Fruit fly (Drosophila melanogaster) whole organism, embryonic: Measurements from ENCODE around the gene Cpr64Ad.

ENCODE experiments used
- Ada2b ChIP-seq: fragments of 200-800 bp; sonication (Bioruptor generic); IDR thresholded peaks from 2 replicates; pipeline ENCODE4 v1.3.6; 2022; ENCODE audit warnings: missing biosample characterization, missing genetic modification characterization
- CG10267 ChIP-seq: fragments of 200-800 bp; sonication (Bioruptor generic); optimal IDR thresholded peaks from 2 replicates; lab custom pipeline; 2018; ENCODE audit warnings: missing biosample characterization, mild to moderate bottlenecking, missing genetic modification characterization, moderate library complexity
- CG10321 ChIP-seq: fragments of 200-800 bp; sonication (Bioruptor generic); IDR thresholded peaks from 2 replicates; pipeline ENCODE4 v1.3.6; 2022; ENCODE audit warnings: missing biosample characterization, missing genetic modification characterization
- CG10543 ChIP-seq: fragments of 200-800 bp; sonication (Bioruptor generic); optimal IDR thresholded peaks from 3 replicates; lab custom pipeline; 2017; ENCODE audit warnings: missing biosample characterization, mild to moderate bottlenecking, missing genetic modification characterization, moderate library complexity
- CG11093 ChIP-seq: fragments of 200-800 bp; sonication (Bioruptor generic); IDR thresholded peaks from 3 replicates; pipeline ENCODE4 v1.3.6; 2022; ENCODE audit warnings: missing biosample characterization, missing genetic modification characterization
- CG11398 ChIP-seq: fragments of 200-800 bp; sonication (Bioruptor generic); optimal IDR thresholded peaks from 2 replicates; lab custom pipeline; 2016; ENCODE audit warnings: missing biosample characterization, missing genetic modification characterization
- CG13296 ChIP-seq: fragments of 200-800 bp; sonication (Bioruptor generic); optimal IDR thresholded peaks from 3 replicates; lab custom pipeline; 2018; ENCODE audit warnings: missing biosample characterization, mild to moderate bottlenecking, missing genetic modification characterization
- CG13894 ChIP-seq: fragments of 200-800 bp; sonication (Bioruptor generic); optimal IDR thresholded peaks from 3 replicates; lab custom pipeline; 2018; ENCODE audit warnings: missing biosample characterization, mild to moderate bottlenecking, missing genetic modification characterization, moderate library complexity
- CG14441 ChIP-seq: fragments of 200-800 bp; sonication (Bioruptor generic); IDR thresholded peaks from 2 replicates; pipeline ENCODE4 v1.3.6; 2022; ENCODE audit warnings: missing biosample characterization, missing genetic modification characterization
- CG17802 ChIP-seq: fragments of 200-800 bp; sonication (Bioruptor generic); optimal IDR thresholded peaks from 2 replicates; lab custom pipeline; 2018; ENCODE audit warnings: missing biosample characterization, mild to moderate bottlenecking, missing genetic modification characterization, moderate library complexity
- CG2889 ChIP-seq: fragments of 200-800 bp; sonication (Bioruptor generic); IDR thresholded peaks from 3 replicates; pipeline ENCODE4 v1.3.6; 2022; ENCODE audit warnings: missing biosample characterization, missing genetic modification characterization
- CG31441 ChIP-seq: fragments of 200-800 bp; sonication (Bioruptor generic); IDR thresholded peaks from 2 replicates; pipeline ENCODE4 v1.3.6; 2022; ENCODE audit warnings: missing biosample characterization, missing genetic modification characterization
- CG3995 ChIP-seq: fragments of 200-800 bp; sonication (Bioruptor generic); optimal IDR thresholded peaks from 3 replicates; lab custom pipeline; 2016; ENCODE audit warnings: missing biosample characterization, missing genetic modification characterization
- CG5180 ChIP-seq: fragments of 200-800 bp; sonication (Bioruptor generic); optimal IDR thresholded peaks from 3 replicates; lab custom pipeline; 2017; ENCODE audit warnings: missing biosample characterization, missing genetic modification characterization, mild to moderate bottlenecking, moderate library complexity, missing genetic modification reagents
- CG6175 ChIP-seq: fragments of 200-800 bp; sonication (Bioruptor generic); IDR thresholded peaks from 3 replicates; pipeline ENCODE4 v1.3.6; 2022; ENCODE audit warnings: missing biosample characterization, missing genetic modification characterization
- CG6765 ChIP-seq: fragments of 200-800 bp; sonication (Bioruptor generic); optimal IDR thresholded peaks from 3 replicates; lab custom pipeline; 2017; ENCODE audit warnings: missing biosample characterization, mild to moderate bottlenecking, missing genetic modification characterization
- CG7839 ChIP-seq: fragments of 200-800 bp; sonication (Bioruptor generic); optimal IDR thresholded peaks from 3 replicates; lab custom pipeline; 2018; ENCODE audit warnings: missing biosample characterization, mild to moderate bottlenecking, missing genetic modification characterization, moderate library complexity
- CG8765 ChIP-seq: fragments of 200-800 bp; sonication (Bioruptor generic); IDR thresholded peaks from 2 replicates; pipeline ENCODE4 v1.3.6; 2022; ENCODE audit warnings: missing biosample characterization, missing genetic modification characterization
- CG9727 ChIP-seq: fragments of 200-800 bp; sonication (Bioruptor generic); optimal IDR thresholded peaks from 3 replicates; lab custom pipeline; 2017; ENCODE audit warnings: missing biosample characterization, mild to moderate bottlenecking, missing genetic modification characterization
- CG9817 ChIP-seq: fragments of 200-800 bp; sonication (Bioruptor generic); optimal IDR thresholded peaks from 2 replicates; lab custom pipeline; 2018; ENCODE audit warnings: missing biosample characterization, mild to moderate bottlenecking, missing genetic modification characterization, moderate library complexity
- CG9932 ChIP-seq: fragments of 200-800 bp; sonication (Bioruptor generic); IDR thresholded peaks from 2 replicates; pipeline ENCODE4 v1.3.6; 2022; ENCODE audit warnings: missing biosample characterization, missing genetic modification characterization
- CoRest ChIP-seq: fragments of 200-800 bp; sonication (Bioruptor generic); optimal IDR thresholded peaks from 3 replicates; lab custom pipeline; 2018; ENCODE audit warnings: missing biosample characterization, mild to moderate bottlenecking, missing genetic modification characterization, moderate library complexity
- Dad ChIP-seq: fragments of 200-800 bp; sonication (Bioruptor generic); optimal IDR thresholded peaks from 3 replicates; lab custom pipeline; 2016; ENCODE audit warnings: missing biosample characterization, missing genetic modification characterization
- E2f1 ChIP-seq: fragments of 200-800 bp; sonication (Bioruptor generic); IDR thresholded peaks from 2 replicates; pipeline ENCODE4 v1.3.6; 2022; ENCODE audit warnings: missing biosample characterization, missing genetic modification characterization
- E2f2 ChIP-seq: fragments of 200-800 bp; sonication (Bioruptor generic); IDR thresholded peaks from 2 replicates; pipeline ENCODE4 v1.3.6; 2022; ENCODE audit warnings: missing biosample characterization, missing genetic modification characterization
- GATAe ChIP-seq: fragments of 200-800 bp; sonication (Bioruptor generic); conservative IDR thresholded peaks from 2 replicates; pipeline ENCODE4 v1.3.6; 2022; ENCODE audit warnings: missing biosample characterization, missing genetic modification characterization
- Gsc ChIP-seq: fragments of 200-800 bp; sonication (Bioruptor generic); IDR thresholded peaks from 2 replicates; pipeline ENCODE4 v1.3.6; 2022; ENCODE audit warnings: missing biosample characterization, missing genetic modification characterization
- HLHmδ ChIP-seq: fragments of 200-800 bp; sonication (Bioruptor generic); optimal IDR thresholded peaks from 2 replicates; lab custom pipeline; 2018; ENCODE audit warnings: missing biosample characterization, mild to moderate bottlenecking, missing genetic modification characterization, moderate library complexity
- Hr3 ChIP-seq: fragments of 200-800 bp; sonication (Bioruptor generic); optimal IDR thresholded peaks from 3 replicates; lab custom pipeline; 2016; ENCODE audit warnings: missing biosample characterization, missing genetic modification characterization
- Hr51 ChIP-seq, 2 experiments: fragments of 200-800 bp; sonication (Bioruptor generic); optimal IDR thresholded peaks; 2 replicates in 1 of 2; 3 replicates in 1 of 2; lab custom pipeline; 2016 to 2018; ENCODE audit warnings: missing biosample characterization in 2 of 2, missing genetic modification characterization in 2 of 2, mild to moderate bottlenecking in 1 of 2, moderate library complexity in 1 of 2
- Oaz ChIP-seq: fragments of 200-800 bp; sonication (Bioruptor generic); IDR thresholded peaks from 2 replicates; pipeline ENCODE4 v1.3.6; 2022; ENCODE audit warnings: missing biosample characterization, missing genetic modification characterization
- Rfx ChIP-seq: fragments of 200-800 bp; sonication (Bioruptor generic); IDR thresholded peaks from 2 replicates; pipeline ENCODE4 v1.3.6; 2022; ENCODE audit warnings: missing biosample characterization, missing genetic modification characterization
- Scr ChIP-seq: fragments of 200-800 bp; sonication (Bioruptor generic); IDR thresholded peaks from 2 replicates; pipeline ENCODE4 v1.3.6; 2022; ENCODE audit warnings: missing biosample characterization, missing genetic modification characterization; ENCODE audit not compliant: partially characterized antibody
- Side ChIP-seq: fragments of 200-800 bp; sonication (Bioruptor generic); optimal IDR thresholded peaks from 2 replicates; lab custom pipeline; 2016; ENCODE audit warnings: missing biosample characterization, missing genetic modification characterization
- Sox102F ChIP-seq: fragments of 200-800 bp; sonication (Bioruptor generic); optimal IDR thresholded peaks from 2 replicates; lab custom pipeline; 2018; ENCODE audit warnings: missing biosample characterization, mild to moderate bottlenecking, missing genetic modification characterization, moderate library complexity
- Usf ChIP-seq: fragments of 200-800 bp; sonication (Bioruptor generic); optimal IDR thresholded peaks from 2 replicates; lab custom pipeline; 2017; ENCODE audit warnings: missing genotype, missing biosample characterization, missing genetic modification characterization
- az2 ChIP-seq: fragments of 200-800 bp; sonication (Bioruptor generic); optimal IDR thresholded peaks from 3 replicates; lab custom pipeline; 2016; ENCODE audit warnings: missing biosample characterization, missing genetic modification characterization
- bigmax ChIP-seq: fragments of 200-800 bp; sonication (Bioruptor generic); optimal IDR thresholded peaks from 2 replicates; lab custom pipeline; 2018; ENCODE audit warnings: missing biosample characterization, mild to moderate bottlenecking, missing genetic modification characterization
- bsh ChIP-seq, 2 experiments: fragments of 200-800 bp; sonication (Bioruptor generic); optimal IDR thresholded peaks; 2 replicates each; lab custom pipeline; 2017 to 2018; ENCODE audit warnings: mild to moderate bottlenecking in 2 of 2, missing biosample characterization in 2 of 2, missing genetic modification characterization in 2 of 2, moderate library complexity in 1 of 2
- cas ChIP-seq: fragments of 200-800 bp; sonication (Bioruptor generic); IDR thresholded peaks from 2 replicates; pipeline ENCODE4 v1.3.6; 2022; ENCODE audit warnings: missing biosample characterization, missing genetic modification characterization
- da ChIP-seq: fragments of 200-800 bp; sonication (Bioruptor generic); optimal IDR thresholded peaks from 2 replicates; lab custom pipeline; 2016; ENCODE audit warnings: missing biosample characterization, missing genetic modification characterization
- dpn ChIP-seq, 2 experiments: fragments of 200-800 bp; sonication (Bioruptor generic); optimal IDR thresholded peaks; 3 replicates each; lab custom pipeline; 2016; ENCODE audit warnings: missing biosample characterization in 2 of 2, missing genetic modification characterization in 2 of 2
- eyg ChIP-seq: fragments of 200-800 bp; sonication (Bioruptor generic); optimal IDR thresholded peaks from 3 replicates; lab custom pipeline; 2016; ENCODE audit warnings: missing biosample characterization, missing genetic modification characterization
- fd96Cb ChIP-seq: fragments of 200-800 bp; sonication (Bioruptor generic); optimal IDR thresholded peaks from 2 replicates; lab custom pipeline; 2018; ENCODE audit warnings: missing biosample characterization, mild to moderate bottlenecking, missing genetic modification characterization, moderate library complexity
- insv ChIP-seq, 2 experiments: fragments of 200-800 bp; sonication (Bioruptor generic); optimal IDR thresholded peaks; 3 replicates each; lab custom pipeline; 2016 to 2018; ENCODE audit warnings: missing biosample characterization in 2 of 2, missing genetic modification characterization in 2 of 2
- ken ChIP-seq: fragments of 200-800 bp; sonication (Bioruptor generic); IDR thresholded peaks from 3 replicates; pipeline ENCODE4 v1.3.6; 2022; ENCODE audit warnings: missing biosample characterization, missing genetic modification characterization
- nau ChIP-seq: fragments of 200-800 bp; sonication (Bioruptor generic); optimal IDR thresholded peaks from 3 replicates; lab custom pipeline; 2017; ENCODE audit warnings: missing biosample characterization, mild to moderate bottlenecking, missing genetic modification characterization, missing genetic modification reagents
- onecut ChIP-seq: fragments of 200-800 bp; sonication (Bioruptor generic); IDR thresholded peaks from 2 replicates; pipeline ENCODE4 v1.3.6; 2022; ENCODE audit warnings: missing biosample characterization, missing genetic modification characterization
- org-1 ChIP-seq: fragments of 200-800 bp; sonication (Bioruptor generic); optimal IDR thresholded peaks from 2 replicates; lab custom pipeline; 2017; ENCODE audit warnings: missing biosample characterization, missing genetic modification characterization
- wdn ChIP-seq: fragments of 200-800 bp; sonication (Bioruptor generic); IDR thresholded peaks from 2 replicates; pipeline ENCODE4 v1.3.6; 2022; ENCODE audit warnings: missing biosample characterization, missing genetic modification characterization

Cpr64Ad gene

dm6 chr3L:4254301-4254834, 39.2 kb downstream of the Cpr64Ad start, which contains the start of the genes ago and CG1265 (continued):
- peak in 1 of 2 experiments; percentile 23 for TF ChIP-seq dpn (GFP tag; optimal IDR thresholded peaks at IDR 0.05; lab: Kevin White, UChicago)
- peak; percentile 31; the same call in 1 of the 2 replicates for TF ChIP-seq E2f1 (GFP tag; lab: Robert Waterston, UW)
- no peak for TF ChIP-seq wdn (GFP tag; lab: Robert Waterston, UW)
- no peak for TF ChIP-seq Side (GFP tag; lab: Kevin White, UChicago)
- peak; percentile 66 for TF ChIP-seq E2f2
- peak; percentile 2 for TF ChIP-seq CG5180
- TF ChIP-seq Hr51 (GFP tag; optimal IDR thresholded peaks at IDR 0.05; lab: Kevin White, UChicago): peak in 1 of 2 experiments; percentile 55
- peak; percentile 3 for TF ChIP-seq az2 (GFP tag; lab: Kevin White, UChicago)
- TF ChIP-seq cas (GFP tag; lab: Robert Waterston, UW): no peak
- peak; percentile 38 for TF ChIP-seq CG10267
- peak; percentile 37 for TF ChIP-seq Usf (GFP tag; lab: Kevin White, UChicago)
- peak; percentile 40 for TF ChIP-seq CG13296
- TF ChIP-seq CG11398: no peak
- no peak for TF ChIP-seq CG8765 (GFP tag; lab: Robert Waterston, UW)
- peak; percentile 39; the same call in 1 of the 2 replicates for TF ChIP-seq CG14441 (GFP tag; lab: Robert Waterston, UW)
- peak; percentile 80 for TF ChIP-seq CG10543 (GFP tag; lab: Kevin White, UChicago)
- TF ChIP-seq Rfx (GFP tag; lab: Robert Waterston, UW): peak; percentile 68
- peak; percentile 69 for TF ChIP-seq CG31441 (GFP tag; lab: Robert Waterston, UW)
- TF ChIP-seq ken (GFP tag; lab: Robert Waterston, UW): peak; percentile 41; the same call in 1 of the 3 replicates
- TF ChIP-seq HLHmδ (GFP tag; lab: Kevin White, UChicago): peak; percentile 50
- TF ChIP-seq CG7839 (tag; lab: Kevin White, UChicago): peak; percentile 31
- TF ChIP-seq insv (GFP tag; optimal IDR thresholded peaks at IDR 0.05; lab: Kevin White, UChicago): peak in 1 of 2 experiments; percentile 30
- TF ChIP-seq CG9817 (tag; lab: Kevin White, UChicago): peak; percentile 61
- peak; percentile 72 for TF ChIP-seq CG9932
- TF ChIP-seq Scr (GFP tag; lab: Robert Waterston, UW): peak; percentile 54
- TF ChIP-seq Ada2b (GFP tag; lab: Robert Waterston, UW): peak; percentile 18; the same call in 1 of the 2 replicates
- no peak for TF ChIP-seq bigmax (GFP tag; lab: Kevin White, UChicago)
- no peak for TF ChIP-seq CG10321 (GFP tag; lab: Robert Waterston, UW)
- TF ChIP-seq Hr3 (GFP tag; lab: Kevin White, UChicago): peak; percentile 47
- TF ChIP-seq org-1 (GFP tag; lab: Kevin White, UChicago): no peak
- TF ChIP-seq CG3995: peak; percentile 92
- 0 out of 2 replicates have a peak, but pooled peaks have one; percentile 11 for TF ChIP-seq Oaz
- TF ChIP-seq fd96Cb: peak; percentile 21
- no peak for TF ChIP-seq Gsc (GFP tag; lab: Robert Waterston, UW)
- TF ChIP-seq CG6175 (GFP tag; lab: Robert Waterston, UW): no peak
- TF ChIP-seq eyg (GFP tag; lab: Kevin White, UChicago): no peak
- no peak for TF ChIP-seq CG13894
- peak; percentile 71 for TF ChIP-seq CoRest (tag; lab: Kevin White, UChicago)
- TF ChIP-seq CG11093: no peak
- TF ChIP-seq CG9727: peak; percentile 53
- peak; percentile 62; the same call in 2 of the 3 replicates for TF ChIP-seq CG2889 (GFP tag; lab: Robert Waterston, UW)
- no peak for TF ChIP-seq GATAe (GFP tag; lab: Robert Waterston, UW)
- peak; percentile 34 for TF ChIP-seq Sox102F (GFP tag; lab: Kevin White, UChicago)
- no peak for TF ChIP-seq CG17802
- TF ChIP-seq CG6765 (GFP tag; lab: Kevin White, UChicago): no peak
- no peak for TF ChIP-seq onecut (GFP tag; lab: Robert Waterston, UW)
- TF ChIP-seq bsh (GFP tag; optimal IDR thresholded peaks at IDR 0.05; lab: Kevin White, UChicago): no peak
- TF ChIP-seq Dad (GFP tag; lab: Kevin White, UChicago): no peak
- TF ChIP-seq da (GFP tag; lab: Kevin White, UChicago): no peak
- TF ChIP-seq nau: no peak
